Fruit fly (Drosophila melanogaster) whole organism, embryonic: ENCODE data around the gene CG4328.

Experiments used
- Antp ChIP-seq: fragments of 200-800 bp; sonication (Bioruptor generic); optimal IDR thresholded peaks from 3 replicates; lab custom pipeline; 2016; ENCODE audit warnings: missing biosample characterization, missing genetic modification characterization
- Atf6 ChIP-seq: fragments of 200-800 bp; sonication (Bioruptor generic); IDR thresholded peaks from 2 replicates; pipeline ENCODE4 v1.3.6; 2022; ENCODE audit warnings: missing biosample characterization, missing genetic modification characterization
- Bgb ChIP-seq: fragments of 200-800 bp; sonication (Bioruptor generic); IDR thresholded peaks from 2 replicates; pipeline ENCODE4 v1.3.6; 2022; ENCODE audit warnings: missing biosample characterization, missing genetic modification characterization; ENCODE audit not compliant: partially characterized antibody
- CG14014 ChIP-seq: fragments of 200-800 bp; sonication (Bioruptor generic); IDR thresholded peaks from 2 replicates; pipeline ENCODE4 v1.3.6; 2022; ENCODE audit warnings: missing biosample characterization, missing genetic modification characterization
- CG34376 ChIP-seq: fragments of 200-800 bp; sonication (Bioruptor generic); optimal IDR thresholded peaks from 2 replicates; lab custom pipeline; 2018; ENCODE audit warnings: missing biosample characterization, mild to moderate bottlenecking, missing genetic modification characterization
- CG6175 ChIP-seq: fragments of 200-800 bp; sonication (Bioruptor generic); IDR thresholded peaks from 3 replicates; pipeline ENCODE4 v1.3.6; 2022; ENCODE audit warnings: missing biosample characterization, missing genetic modification characterization
- HLH4C ChIP-seq: fragments of 200-800 bp; sonication (Bioruptor generic); IDR thresholded peaks from 3 replicates; pipeline ENCODE4 v1.3.6; 2022; ENCODE audit warnings: missing biosample characterization, missing genetic modification characterization; ENCODE audit not compliant: partially characterized antibody
- Med ChIP-seq: fragments of 200-800 bp; sonication (Bioruptor generic); peaks from one replicate; lab custom pipeline; 2016; ENCODE audit warnings: missing biosample characterization, missing genetic modification characterization, mild to moderate bottlenecking, inconsistent platforms, moderate library complexity
- Meics ChIP-seq: fragments of 200-800 bp; sonication (Bioruptor generic); optimal IDR thresholded peaks from 2 replicates; lab custom pipeline; 2017; ENCODE audit warnings: missing biosample characterization, mild to moderate bottlenecking, missing genetic modification characterization
- PHDP ChIP-seq: fragments of 200-800 bp; sonication (Bioruptor generic); optimal IDR thresholded peaks from 3 replicates; lab custom pipeline; 2018; ENCODE audit warnings: missing biosample characterization, mild to moderate bottlenecking, missing genetic modification characterization, moderate library complexity
- grn ChIP-seq: fragments of 200-800 bp; sonication (Bioruptor generic); optimal IDR thresholded peaks from 3 replicates; lab custom pipeline; 2017; ENCODE audit warnings: missing biosample characterization, missing genetic modification characterization
- lab ChIP-seq: fragments of 200-800 bp; sonication (Bioruptor generic); optimal IDR thresholded peaks from 3 replicates; lab custom pipeline; 2017; ENCODE audit warnings: missing biosample characterization, missing genetic modification characterization, mild to moderate bottlenecking, moderate library complexity, missing genetic modification reagents
- mirr ChIP-seq: fragments of 200-800 bp; sonication (Bioruptor generic); optimal IDR thresholded peaks from 3 replicates; lab custom pipeline; 2018; ENCODE audit warnings: missing biosample characterization, mild to moderate bottlenecking, missing genetic modification characterization
- sd ChIP-seq: fragments of 200-800 bp; sonication (Bioruptor generic); optimal IDR thresholded peaks from 3 replicates; lab custom pipeline; 2018; ENCODE audit warnings: missing biosample characterization, mild to moderate bottlenecking, missing genetic modification characterization, moderate library complexity
- sug ChIP-seq: fragments of 200-800 bp; optimal IDR thresholded peaks from 2 replicates; lab custom pipeline; 2019; ENCODE audit warnings: missing biosample characterization, mild to moderate bottlenecking, missing genetic modification characterization, moderate library complexity

The CG4328 gene

dm6 chr3L:12258698-12259097, 37.2 kb downstream of the CG4328 start (continued):
- TF ChIP-seq lab (GFP tag; lab: Kevin White, UChicago) (peak; percentile 52), grn (peak; percentile 98), mirr (GFP tag; lab: Kevin White, UChicago) (peak; percentile 84), PHDP (tag; lab: Kevin White, UChicago) (no peak), Atf6 (GFP tag; lab: Robert Waterston, UW) (peak; percentile 35), Antp (GFP tag; lab: Kevin White, UChicago) (no peak), CG14014 (GFP tag; lab: Robert Waterston, UW) (0 out of 2 replicates have a peak, but pooled peaks have one; percentile 7), sd (tag; lab: Kevin White, UChicago) (peak; percentile 97), CG6175 (GFP tag; lab: Robert Waterston, UW) (peak; percentile 74; the same call in 2 of the 3 replicates), Med (peak; percentile 54), Meics (GFP tag; lab: Kevin White, UChicago) (no peak), sug (peak; percentile 65), HLH4C (GFP tag; lab: Robert Waterston, UW) (no peak), CG34376 (GFP tag; lab: Kevin White, UChicago) (peak; percentile 79), Bgb (GFP tag; lab: Robert Waterston, UW) (peak; percentile 25; the same call in 1 of the 2 replicates)
